Worm (Caenorhabditis elegans) whole organism, young adult: ENCODE data around the gene sucl-1.

ENCODE experiments used
- B0336.3 ChIP-seq: fragments of 200-800 bp; sonication (Bioruptor generic); IDR thresholded peaks from 2 replicates; pipeline ENCODE4 v1.3.6; 2022; ENCODE audit warnings: missing genetic modification characterization, missing compliant biosample characterization
- C17E4.6 ChIP-seq: fragments of 200-800 bp; sonication (Bioruptor generic); IDR thresholded peaks from 2 replicates; pipeline ENCODE4 v1.3.6; 2022; ENCODE audit warnings: missing genetic modification reagents, missing genetic modification characterization, missing compliant biosample characterization
- F22D6.2 ChIP-seq: sonication (generic microtip); optimal IDR thresholded peaks from 2 replicates; lab custom pipeline; 2016; ENCODE audit warnings: mild to moderate bottlenecking, missing genetic modification characterization, missing compliant biosample characterization
- F49E8.2 ChIP-seq: sonication (generic microtip); optimal IDR thresholded peaks from 3 replicates; lab custom pipeline; 2017; ENCODE audit warnings: missing genetic modification characterization, mild to moderate bottlenecking, missing compliant biosample characterization, antibody characterized with exemption, moderate library complexity; ENCODE audit not compliant: insufficient read depth
- K11D2.4 ChIP-seq: fragments of 200-800 bp; sonication (Bioruptor generic); IDR thresholded peaks from 2 replicates; pipeline ENCODE4 v1.3.6; 2022; ENCODE audit warnings: missing genetic modification reagents, missing genetic modification characterization, missing compliant biosample characterization
- K12H6.12 ChIP-seq: fragments of 200-800 bp; sonication (Bioruptor generic); optimal IDR thresholded peaks from 2 replicates; lab custom pipeline; 2018; ENCODE audit warnings: mild to moderate bottlenecking, missing genetic modification characterization, missing compliant biosample characterization
- Y53G8AR.9 ChIP-seq: fragments of 200-800 bp; sonication (Bioruptor generic); conservative IDR thresholded peaks from 2 replicates; pipeline ENCODE4 v1.3.6; 2022; ENCODE audit warnings: missing genetic modification reagents, missing genetic modification characterization, missing compliant biosample characterization
- Y79H2A.3 ChIP-seq: fragments of 200-800 bp; sonication (Bioruptor generic); conservative IDR thresholded peaks from 2 replicates; pipeline ENCODE4 v1.3.6; 2022; ENCODE audit warnings: missing genetic modification reagents, missing genetic modification characterization, missing compliant biosample characterization
- akir-1 ChIP-seq: fragments of 200-800 bp; sonication (Bioruptor generic); optimal IDR thresholded peaks from 2 replicates; lab custom pipeline; 2018; ENCODE audit warnings: mild to moderate bottlenecking, missing genetic modification characterization, moderate library complexity, missing compliant biosample characterization
- ama-1 ChIP-seq, 3 experiments: fragments of 150-350 bp in 1 of 3; sonication (generic microtip) in 2 of 3; optimal IDR thresholded peaks; 2 replicates each; lab custom pipeline; 2014 to 2018; ENCODE audit warnings: missing biosample characterization in 2 of 3, missing genetic modification characterization in 2 of 3, missing genetic modification reagents in 2 of 3
- attf-5 ChIP-seq: fragments of 200-800 bp; sonication (Bioruptor generic); optimal IDR thresholded peaks from 2 replicates; lab custom pipeline; 2018; ENCODE audit warnings: mild to moderate bottlenecking, missing genetic modification characterization, missing compliant biosample characterization
- cebp-1 ChIP-seq, 2 experiments: fragments of 200-800 bp in 1 of 2; sonication (Bioruptor generic) in 1 of 2; sonication (generic microtip) in 1 of 2; IDR thresholded peaks in 1 of 2; optimal IDR thresholded peaks in 1 of 2; 2 replicates each; pipeline versions ENCODE4 v1.3.6 to Lab custom; 2017 to 2022; ENCODE audit warnings: missing compliant biosample characterization in 2 of 2, missing genetic modification characterization in 2 of 2, mild to moderate bottlenecking in 1 of 2, missing genetic modification reagents in 1 of 2, moderate library complexity in 1 of 2
- ceh-27 ChIP-seq: fragments of 200-800 bp; sonication (Bioruptor generic); optimal IDR thresholded peaks from 2 replicates; lab custom pipeline; 2018; ENCODE audit warnings: mild to moderate bottlenecking, missing genetic modification characterization, moderate library complexity, missing compliant biosample characterization
- chd-7 ChIP-seq: sonication (generic microtip); optimal IDR thresholded peaks from 2 replicates; lab custom pipeline; 2016; ENCODE audit warnings: mild to moderate bottlenecking, missing genetic modification characterization, moderate library complexity, missing compliant biosample characterization
- die-1 ChIP-seq: sonication (generic microtip); optimal IDR thresholded peaks from 2 replicates; lab custom pipeline; 2016; ENCODE audit warnings: missing genotype, mild to moderate bottlenecking, missing genetic modification characterization, missing compliant biosample characterization
- dox-1 ChIP-seq: fragments of 200-800 bp; sonication (Bioruptor generic); IDR thresholded peaks from 2 replicates; pipeline ENCODE4 v1.3.6; 2022; ENCODE audit warnings: missing genetic modification reagents, missing genetic modification characterization, missing compliant biosample characterization
- egl-44 ChIP-seq: fragments of 200-800 bp; sonication (Bioruptor generic); IDR thresholded peaks from 2 replicates; pipeline ENCODE4 v1.3.6; 2022; ENCODE audit warnings: missing genetic modification reagents, missing genetic modification characterization, missing compliant biosample characterization
- egrh-3 ChIP-seq: fragments of 200-800 bp; sonication (Bioruptor generic); IDR thresholded peaks from 2 replicates; pipeline ENCODE4 v1.3.6; 2022; ENCODE audit warnings: missing genetic modification reagents, missing genetic modification characterization, missing compliant biosample characterization
- ets-4 ChIP-seq: fragments of 200-800 bp; sonication (Bioruptor generic); optimal IDR thresholded peaks from 2 replicates; lab custom pipeline; 2018; ENCODE audit warnings: mild to moderate bottlenecking, missing genetic modification characterization, missing compliant biosample characterization
- gei-17 ChIP-seq: fragments of 200-800 bp; sonication (Bioruptor generic); optimal IDR thresholded peaks from 2 replicates; lab custom pipeline; 2018; ENCODE audit warnings: mild to moderate bottlenecking, missing genetic modification characterization, missing compliant biosample characterization
- hmg-1.2 ChIP-seq: fragments of 200-800 bp; sonication (Bioruptor generic); IDR thresholded peaks from 2 replicates; pipeline ENCODE4 v1.3.6; 2022; ENCODE audit warnings: missing genetic modification reagents, missing genetic modification characterization, missing compliant biosample characterization
- hrde-1 ChIP-seq: sonication (generic microtip); optimal IDR thresholded peaks from 2 replicates; lab custom pipeline; 2016; ENCODE audit warnings: missing genetic modification characterization, mild to moderate bottlenecking, missing compliant biosample characterization, moderate library complexity, missing genotype, missing genetic modification reagents, borderline replicate concordance
- lin-26 ChIP-seq: fragments of 200-800 bp; sonication (Bioruptor generic); IDR thresholded peaks from 2 replicates; pipeline ENCODE4 v1.3.6; 2022; ENCODE audit warnings: missing genetic modification reagents, missing genetic modification characterization, missing compliant biosample characterization
- lin-35 ChIP-seq, 3 experiments: fragments of 150-350 bp in 2 of 3; sonication (generic microtip) in 1 of 3; optimal IDR thresholded peaks; 2 replicates each; lab custom pipeline; 2014 to 2018; ENCODE audit warnings: missing biosample characterization in 3 of 3, missing genetic modification characterization in 3 of 3, missing genetic modification reagents in 3 of 3
- lin-54 ChIP-seq: fragments of 200-800 bp; sonication (Bioruptor generic); optimal IDR thresholded peaks from 2 replicates; lab custom pipeline; 2018; ENCODE audit warnings: mild to moderate bottlenecking, missing genetic modification characterization, missing compliant biosample characterization
- lir-1 ChIP-seq: fragments of 200-800 bp; sonication (Bioruptor generic); conservative IDR thresholded peaks from 2 replicates; pipeline ENCODE4 v1.3.6; 2022; ENCODE audit warnings: missing genetic modification reagents, missing genetic modification characterization, missing compliant biosample characterization
- madf-6 ChIP-seq: fragments of 200-800 bp; sonication (Bioruptor generic); IDR thresholded peaks from 2 replicates; pipeline ENCODE4 v1.3.6; 2022; ENCODE audit warnings: missing genetic modification reagents, missing genetic modification characterization, missing compliant biosample characterization
- mcd-1 ChIP-seq: fragments of 200-800 bp; sonication (Bioruptor generic); IDR thresholded peaks from 2 replicates; pipeline ENCODE4 v1.3.6; 2022; ENCODE audit warnings: missing genetic modification reagents, missing genetic modification characterization, missing compliant biosample characterization
- nfyb-1 ChIP-seq: fragments of 200-800 bp; sonication (Bioruptor generic); IDR thresholded peaks from 2 replicates; pipeline ENCODE4 v1.3.6; 2022; ENCODE audit warnings: missing genetic modification reagents, missing genetic modification characterization, missing compliant biosample characterization
- nhr-80 ChIP-seq: sonication (generic microtip); optimal IDR thresholded peaks from 2 replicates; lab custom pipeline; 2016; ENCODE audit warnings: missing genetic modification characterization, missing compliant biosample characterization
- nhr-90 ChIP-seq: sonication (generic microtip); optimal IDR thresholded peaks from 2 replicates; lab custom pipeline; 2016; ENCODE audit warnings: missing genotype, mild to moderate bottlenecking, missing genetic modification characterization, missing compliant biosample characterization
- pbrm-1 ChIP-seq: fragments of 200-800 bp; sonication (Bioruptor generic); IDR thresholded peaks from 2 replicates; pipeline ENCODE4 v1.3.6; 2022; ENCODE audit warnings: missing genetic modification reagents, missing genetic modification characterization, missing compliant biosample characterization
- repo-1 ChIP-seq: sonication (generic microtip); optimal IDR thresholded peaks from 2 replicates; lab custom pipeline; 2017; ENCODE audit warnings: mild to moderate bottlenecking, missing genetic modification characterization, missing compliant biosample characterization
- rpc-1 ChIP-seq, 2 experiments: fragments of 150-350 bp in 1 of 2; sonication (generic microtip) in 1 of 2; optimal IDR thresholded peaks; 2 replicates each; lab custom pipeline; 2014 to 2018; ENCODE audit warnings: missing biosample characterization in 1 of 2, missing genetic modification characterization in 1 of 2, missing genetic modification reagents in 1 of 2, missing genotype in 1 of 2
- snpc-4 ChIP-seq, 5 experiments: fragments of 150-350 bp in 1 of 5; sonication (generic microtip) in 4 of 5; optimal IDR thresholded peaks; 2 replicates each; lab custom pipeline; 2014 to 2018; ENCODE audit warnings: missing genetic modification characterization in 5 of 5, missing biosample characterization in 3 of 5, antibody characterized with exemption in 2 of 5, mild to moderate bottlenecking in 2 of 5, missing compliant biosample characterization in 2 of 5, missing genotype in 2 of 5, moderate library complexity in 2 of 5, missing genetic modification reagents in 1 of 5
- somi-1 ChIP-seq: fragments of 200-800 bp; sonication (Bioruptor generic); optimal IDR thresholded peaks from 2 replicates; lab custom pipeline; 2018; ENCODE audit warnings: mild to moderate bottlenecking, missing genetic modification characterization, missing compliant biosample characterization
- tbx-9 ChIP-seq: sonication (generic microtip); optimal IDR thresholded peaks from 2 replicates; lab custom pipeline; 2016; ENCODE audit warnings: borderline replicate concordance, missing genetic modification characterization, inconsistent platforms, missing compliant biosample characterization
- tlf-1 ChIP-seq: fragments of 200-800 bp; sonication (Bioruptor generic); optimal IDR thresholded peaks from 2 replicates; lab custom pipeline; 2018; ENCODE audit warnings: mild to moderate bottlenecking, missing genetic modification characterization, missing compliant biosample characterization
- xnd-1 ChIP-seq: sonication (generic microtip); optimal IDR thresholded peaks from 2 replicates; lab custom pipeline; 2016; ENCODE audit warnings: missing genotype, missing genetic modification reagents, missing genetic modification characterization, missing compliant biosample characterization
- zfh-2 ChIP-seq: fragments of 200-800 bp; sonication (Bioruptor generic); conservative IDR thresholded peaks from 2 replicates; pipeline ENCODE4 v1.3.6; 2022; ENCODE audit warnings: missing genetic modification reagents, missing genetic modification characterization, missing compliant biosample characterization
- zim-3 ChIP-seq: sonication (generic microtip); optimal IDR thresholded peaks from 2 replicates; lab custom pipeline; 2017; ENCODE audit warnings: mild to moderate bottlenecking, missing genetic modification characterization, moderate library complexity, missing compliant biosample characterization
- ztf-18 ChIP-seq: sonication (generic microtip); optimal IDR thresholded peaks from 2 replicates; lab custom pipeline; 2016; ENCODE audit warnings: missing genotype, mild to moderate bottlenecking, missing genetic modification characterization, missing compliant biosample characterization
- ztf-25 ChIP-seq: fragments of 200-800 bp; sonication (Bioruptor generic); IDR thresholded peaks from 2 replicates; pipeline ENCODE4 v1.3.6; 2022; ENCODE audit warnings: missing genetic modification reagents, missing genetic modification characterization, missing compliant biosample characterization
- ztf-26 ChIP-seq: sonication (generic microtip); optimal IDR thresholded peaks from 2 replicates; lab custom pipeline; 2017; ENCODE audit warnings: missing genetic modification characterization, missing compliant biosample characterization

Gene sucl-1

DNA sequence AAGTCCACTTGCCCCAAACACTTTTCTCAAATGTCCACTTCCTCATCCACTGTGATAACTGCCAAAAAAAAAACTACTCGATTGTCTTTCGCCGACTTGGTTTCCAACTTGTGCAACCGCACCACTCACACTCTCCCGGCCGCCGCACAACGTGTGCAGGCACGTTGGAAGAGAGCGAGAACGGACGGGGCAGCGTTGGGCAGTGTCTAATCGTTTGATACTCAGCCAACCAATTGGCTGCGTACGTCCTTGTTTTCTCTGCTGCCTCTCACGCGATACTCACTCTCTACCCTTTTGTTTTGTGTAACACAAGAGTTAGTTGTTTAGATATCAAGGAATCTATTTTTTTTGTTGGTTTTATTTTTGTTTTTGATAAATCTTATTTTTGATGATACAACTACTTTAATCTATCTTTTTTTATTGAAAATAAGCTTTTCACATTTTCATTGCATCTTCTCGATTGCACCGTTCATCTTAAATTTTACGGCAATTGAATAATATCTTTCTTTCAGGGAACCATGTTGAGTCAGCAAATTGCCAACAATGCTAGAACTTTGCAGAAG lies at the start of gene sucl-1:
Gene sucl-1, plus strand, starts transcription at position 513 of the 563 bp plus-strand sequence.
- TF ChIP-seq F49E8.2 (tag; lab: Kevin White, UChicago) (no peak), gei-17 (GFP tag; lab: Kevin White, UChicago) (peak; percentile 30), lin-54 (GFP tag; lab: Kevin White, UChicago) (peak; percentile 50), rpc-1 (optimal IDR thresholded peaks at IDR 0.05; lab: Kevin White, UChicago) (no peak), rpc-1 (tag; optimal IDR thresholded peaks at IDR 0.05; lab: Kevin White, UChicago) (no peak), C17E4.6 (GFP tag; lab: Robert Waterston, UW) (no peak), ztf-18 (tag; lab: Kevin White, UChicago) (peak; percentile 88), madf-6 (GFP tag; lab: Robert Waterston, UW) (peak; percentile 27; the same call in 1 of the 2 replicates), mcd-1 (GFP tag; lab: Robert Waterston, UW) (peak; percentile 67), lir-1 (GFP tag; lab: Robert Waterston, UW) (0 out of 2 replicates have a peak, but pooled peaks have one; percentile 35), tbx-9 (no peak), ztf-26 (tag; lab: Kevin White, UChicago) (peak; percentile 73), lin-35 (GFP tag; optimal IDR thresholded peaks at IDR 0.05; lab: Kevin White, UChicago) (peak in 1 of 3 experiments; percentile 64), xnd-1 (tag; lab: Kevin White, UChicago) (no peak), hrde-1 (tag; lab: Kevin White, UChicago) (no peak), die-1 (tag; lab: Kevin White, UChicago) (peak; percentile 52), F22D6.2 (tag; lab: Kevin White, UChicago) (peak; percentile 58), nfyb-1 (GFP tag; lab: Robert Waterston, UW) (peak; percentile 84), K11D2.4 (0 out of 2 replicates have a peak, but pooled peaks have one; percentile 55), B0336.3 (peak; percentile 46; the same call in 1 of the 2 replicates), egrh-3 (peak; percentile 60; the same call in 1 of the 2 replicates), ama-1 (optimal IDR thresholded peaks at IDR 0.05; lab: Kevin White, UChicago) (no peak), ama-1 (GFP tag; optimal IDR thresholded peaks at IDR 0.05; lab: Kevin White, UChicago) (peak in 1 of 2 experiments; percentile 39), snpc-4 (GFP tag; optimal IDR thresholded peaks at IDR 0.05; lab: Kevin White, UChicago) (peak; percentile 32), snpc-4 (tag; optimal IDR thresholded peaks at IDR 0.05; lab: Kevin White, UChicago) (peak; percentile 68 to 75 (median 72)), zfh-2 (GFP tag; lab: Robert Waterston, UW) (peak; percentile 97), chd-7 (tag; lab: Kevin White, UChicago) (peak; percentile 70), egl-44 (GFP tag; lab: Robert Waterston, UW) (0 out of 2 replicates have a peak, but pooled peaks have one; percentile 66), tlf-1 (GFP tag; lab: Kevin White, UChicago) (peak; percentile 12), pbrm-1 (GFP tag; lab: Robert Waterston, UW) (peak; percentile 54; the same call in 1 of the 2 replicates), somi-1 (GFP tag; lab: Kevin White, UChicago) (peak; percentile 35), hmg-1.2 (GFP tag; lab: Robert Waterston, UW) (peak; percentile 81), akir-1 (GFP tag; lab: Kevin White, UChicago) (peak; percentile 21), ztf-25 (GFP tag; lab: Robert Waterston, UW) (no peak), attf-5 (GFP tag; lab: Kevin White, UChicago) (peak; percentile 89), nhr-80 (tag; lab: Kevin White, UChicago) (peak; percentile 99), repo-1 (tag; lab: Kevin White, UChicago) (peak; percentile 1), ceh-27 (GFP tag; lab: Kevin White, UChicago) (peak; percentile 90), ets-4 (peak; percentile 86), dox-1 (GFP tag; lab: Robert Waterston, UW) (peak; percentile 94), Y79H2A.3 (GFP tag; lab: Robert Waterston, UW) (no peak), nhr-90 (tag; lab: Kevin White, UChicago) (peak; percentile 55), zim-3 (tag; lab: Kevin White, UChicago) (no peak), Y53G8AR.9 (GFP tag; lab: Robert Waterston, UW) (0 out of 2 replicates have a peak, but pooled peaks have one; percentile 37), cebp-1 (GFP tag; IDR thresholded peaks at IDR 0.05; lab: Robert Waterston, UW) (peak; percentile 55; the same call in 1 of the 2 replicates), cebp-1 (tag; optimal IDR thresholded peaks at IDR 0.05; lab: Kevin White, UChicago) (peak; percentile 86), K12H6.12 (tag; lab: Kevin White, UChicago) (peak; percentile 73), lin-26 (GFP tag; lab: Robert Waterston, UW) (peak; percentile 72)
